Fruit fly (Drosophila melanogaster): ENCODE measurements around the gene CG12605.

dm6 chr3L:3970372-3971031 lies 5.9 kb upstream of the CG12605 start:
- TF ChIP-seq CG8478 (optimal IDR thresholded peaks at IDR 0.05) (no peak), psq (optimal IDR thresholded peaks at IDR 0.05) (no peak), usp (GFP tag; optimal IDR thresholded peaks at IDR 0.05) (no peak), Dll (optimal IDR thresholded peaks at IDR 0.05) (no peak), pan (optimal IDR thresholded peaks at IDR 0.05) (no peak)
